Fruit fly (Drosophila melanogaster): ENCODE data around the gene Nfs1.

Nfs1 gene

dm6 chr2L:12038177-12038581, 38.7 kb downstream of the Nfs1 start, which contains the start of gene Tom70 (continued):
- TF ChIP-seq gem (tag; optimal IDR thresholded peaks at IDR 0.05), result no peak
- TF ChIP-seq NfI (GFP tag; optimal IDR thresholded peaks at IDR 0.05), result no peak
- TF ChIP-seq bsh (GFP tag; optimal IDR thresholded peaks at IDR 0.05), result no peak
- TF ChIP-seq Max (GFP tag; optimal IDR thresholded peaks at IDR 0.05), result peak; percentile 8
- TF ChIP-seq Ravus (GFP tag; IDR thresholded peaks at IDR 0.05), result no peak
- peak; percentile 67 for TF ChIP-seq CG34224 (GFP tag; IDR thresholded peaks at IDR 0.05; ENCODE audit: partially characterized antibody)
- no peak for TF ChIP-seq CG17802 (tag; optimal IDR thresholded peaks at IDR 0.05)
- TF ChIP-seq HmgD (GFP tag; optimal IDR thresholded peaks at IDR 0.05), result no peak
- no peak for TF ChIP-seq grau (tag; optimal IDR thresholded peaks at IDR 0.05)
- TF ChIP-seq amos (GFP tag; IDR thresholded peaks at IDR 0.05; ENCODE audit: partially characterized antibody), result peak; percentile 54; the same call in 1 of the 2 replicates
- no peak for TF ChIP-seq tup (GFP tag; optimal IDR thresholded peaks at IDR 0.05)
- peak; percentile 73 for TF ChIP-seq Dref (GFP tag; IDR thresholded peaks at IDR 0.05)
- no peak for TF ChIP-seq CG17568 (GFP tag; optimal IDR thresholded peaks at IDR 0.05)
- peak; percentile 79 for TF ChIP-seq MESR4 (GFP tag; optimal IDR thresholded peaks at IDR 0.05)
- TF ChIP-seq HLH3B (GFP tag; IDR thresholded peaks at IDR 0.05), result no peak
- TF ChIP-seq CG7372 (GFP tag; IDR thresholded peaks at IDR 0.05), result no peak
- TF ChIP-seq CG15601 (tag; optimal IDR thresholded peaks at IDR 0.05), result no peak
- no peak for TF ChIP-seq lmd (GFP tag; IDR thresholded peaks at IDR 0.05)
- TF ChIP-seq stwl (tag; optimal IDR thresholded peaks at IDR 0.05), result peak; percentile 62
- TF ChIP-seq Hr78 (GFP tag; optimal IDR thresholded peaks at IDR 0.05), result no peak
- no peak for TF ChIP-seq Dip3 (GFP tag; optimal IDR thresholded peaks at IDR 0.05)
- TF ChIP-seq dm (GFP tag; optimal IDR thresholded peaks at IDR 0.05), result peak; percentile 56
- no peak for TF ChIP-seq BtbVII (GFP tag; optimal IDR thresholded peaks at IDR 0.05)
- TF ChIP-seq abd-A (tag; optimal IDR thresholded peaks at IDR 0.05), result no peak
- TF ChIP-seq kah (GFP tag; optimal IDR thresholded peaks at IDR 0.05), result no peak
- TF ChIP-seq CG42726 (GFP tag; IDR thresholded peaks at IDR 0.05; ENCODE audit: partially characterized antibody), result 0 out of 2 replicates have a peak, but pooled peaks have one; percentile 37
- TF ChIP-seq CG18476 (GFP tag; optimal IDR thresholded peaks at IDR 0.05), result no peak
- TF ChIP-seq CG13287 (GFP tag; IDR thresholded peaks at IDR 0.05; ENCODE audit: partially characterized antibody), result peak; percentile 55
- no peak for TF ChIP-seq sens-2 (GFP tag; IDR thresholded peaks at IDR 0.05)
- no peak for TF ChIP-seq CG10959 (GFP tag; IDR thresholded peaks at IDR 0.05)
- TF ChIP-seq Neu2 (GFP tag; optimal IDR thresholded peaks at IDR 0.05; ENCODE audit: borderline replicate concordance), result no peak
- TF ChIP-seq crol (GFP tag; IDR thresholded peaks at IDR 0.05), result 0 out of 2 replicates have a peak, but pooled peaks have one; percentile 10
- TF ChIP-seq CG16813 (GFP tag; IDR thresholded peaks at IDR 0.05; ENCODE audit: partially characterized antibody), result peak; percentile 51
- no peak for TF ChIP-seq CG3163 (GFP tag; optimal IDR thresholded peaks at IDR 0.05)
- no peak for TF ChIP-seq fru (optimal IDR thresholded peaks at IDR 0.05)
- no peak for TF ChIP-seq CG10565 (GFP tag; optimal IDR thresholded peaks at IDR 0.05)
- no peak for TF ChIP-seq Poxn (GFP tag; IDR thresholded peaks at IDR 0.05)
- TF ChIP-seq onecut (GFP tag; IDR thresholded peaks at IDR 0.05), result peak; percentile 87
- no peak for TF ChIP-seq fd102C (GFP tag; optimal IDR thresholded peaks at IDR 0.05)
- peak; percentile 75; the same call in 1 of the 3 replicates for TF ChIP-seq CG34422 (GFP tag; IDR thresholded peaks at IDR 0.05)
- TF ChIP-seq zfh2 (GFP tag; optimal IDR thresholded peaks at IDR 0.05), result no peak
- no peak for TF ChIP-seq CG8388 (GFP tag; optimal IDR thresholded peaks at IDR 0.05)
- TF ChIP-seq sisA (GFP tag; IDR thresholded peaks at IDR 0.05), result no peak
- TF ChIP-seq Ptx1 (GFP tag; IDR thresholded peaks at IDR 0.05), result no peak
- TF ChIP-seq slp2 (GFP tag; optimal IDR thresholded peaks at IDR 0.05), result no peak
- TF ChIP-seq CG10366 (GFP tag; IDR thresholded peaks at IDR 0.05), result no peak
- TF ChIP-seq crp (GFP tag; optimal IDR thresholded peaks at IDR 0.05), result peak in 1 of 2 experiments; percentile 67
- TF ChIP-seq CG10274 (GFP tag; optimal IDR thresholded peaks at IDR 0.05), result no peak
- peak; percentile 3 for TF ChIP-seq gfzf (GFP tag; optimal IDR thresholded peaks at IDR 0.05)
- TF ChIP-seq Pdp1 (GFP tag; optimal IDR thresholded peaks at IDR 0.05), result peak in 1 of 2 experiments; percentile 94

Data from whole organism, embryonic.